Worm (Caenorhabditis elegans) whole organism, midembryonic: ENCODE results near the gene got-2.2.

ENCODE experiments used
- T22C8.4 ChIP-seq: fragments of 200-800 bp; sonication (Bioruptor generic); IDR thresholded peaks from 2 replicates; pipeline ENCODE4 v1.3.6; 2022; ENCODE audit warnings: missing genetic modification characterization, missing compliant biosample characterization
- flt-1 ChIP-seq: fragments of 200-800 bp; sonication (Bioruptor generic); IDR thresholded peaks from 2 replicates; pipeline ENCODE4 v1.3.6; 2022; ENCODE audit warnings: missing genetic modification characterization, missing compliant biosample characterization
- klf-2 ChIP-seq: fragments of 200-800 bp; sonication (Bioruptor generic); conservative IDR thresholded peaks from 2 replicates; pipeline ENCODE4 v1.3.6; 2022; ENCODE audit warnings: missing genetic modification reagents, missing genetic modification characterization, missing compliant biosample characterization
- med-1 ChIP-seq: sonication (generic microtip); optimal IDR thresholded peaks from 2 replicates; lab custom pipeline; 2017; ENCODE audit warnings: missing genetic modification characterization, mild to moderate bottlenecking, missing compliant biosample characterization, antibody characterized with exemption, missing genetic modification reagents; ENCODE audit not compliant: insufficient read depth
- tab-1 ChIP-seq: fragments of 200-800 bp; sonication (Bioruptor generic); IDR thresholded peaks from 2 replicates; pipeline ENCODE4 v1.3.6; 2022; ENCODE audit warnings: missing genetic modification characterization, missing compliant biosample characterization

DNA sequence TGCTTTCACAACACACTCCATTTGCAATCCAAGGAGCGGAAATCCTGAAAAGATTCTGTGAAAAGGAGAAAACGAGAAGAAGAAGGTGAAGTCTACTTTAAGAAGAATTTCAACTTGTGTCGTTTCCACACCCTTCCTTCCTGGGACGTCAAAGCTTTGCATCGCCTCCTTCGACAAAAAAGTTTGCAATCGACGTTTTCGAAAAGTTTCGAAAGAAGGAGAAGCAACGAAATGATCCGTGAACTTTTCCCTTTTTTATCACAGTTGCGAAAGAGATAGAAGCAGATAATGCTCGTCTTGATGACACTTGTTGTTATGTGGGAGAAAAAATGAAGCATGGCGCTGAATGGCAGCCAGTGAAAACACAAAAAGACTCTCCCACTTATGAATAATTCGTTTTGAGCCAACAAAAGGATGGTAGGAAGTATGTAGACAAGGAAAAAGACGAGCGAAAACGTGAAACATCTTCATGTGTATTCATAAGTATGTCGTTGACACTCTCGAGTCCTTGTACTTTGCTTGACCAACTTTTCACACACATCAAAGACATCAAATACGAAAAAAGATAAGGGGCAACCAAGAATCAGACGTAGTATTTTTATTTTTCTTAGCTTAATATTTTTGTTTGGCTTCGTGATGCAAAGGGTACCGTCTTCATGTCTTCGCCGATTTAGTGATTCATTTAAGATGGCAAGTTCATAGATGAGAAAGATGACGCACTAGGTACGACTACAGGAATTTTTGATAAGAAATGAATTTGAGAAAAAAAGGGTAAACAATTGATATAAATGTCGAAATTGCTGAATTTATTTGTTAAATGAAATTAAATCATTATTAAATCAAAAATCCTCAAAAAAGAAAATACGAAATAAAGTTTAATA is 8.2 kb downstream of the got-2.2 start:
- TF ChIP-seq klf-2 (GFP tag; lab: Robert Waterston, UW): no peak
- TF ChIP-seq med-1: no peak
- no peak for TF ChIP-seq flt-1
- TF ChIP-seq T22C8.4 (GFP tag; lab: Robert Waterston, UW): no peak
- no peak for TF ChIP-seq tab-1 (GFP tag; lab: Robert Waterston, UW)
